Fruit fly (Drosophila melanogaster) whole organism, embryonic: ENCODE data around the gene CG11768.

Experiments used
- CG5245 ChIP-seq: fragments of 200-800 bp; sonication (Bioruptor generic); optimal IDR thresholded peaks from 3 replicates; lab custom pipeline; 2016; ENCODE audit warnings: missing biosample characterization, missing genetic modification characterization
- CG6272 ChIP-seq: fragments of 200-800 bp; sonication (Bioruptor generic); IDR thresholded peaks from 2 replicates; pipeline ENCODE4 v1.3.6; 2022; ENCODE audit warnings: missing biosample characterization, missing genetic modification characterization
- Fer2 ChIP-seq: fragments of 200-800 bp; sonication (Bioruptor generic); optimal IDR thresholded peaks from 2 replicates; lab custom pipeline; 2018; ENCODE audit warnings: missing biosample characterization, mild to moderate bottlenecking, missing genetic modification characterization, moderate library complexity
- Fer3 ChIP-seq: fragments of 200-800 bp; sonication (Bioruptor generic); optimal IDR thresholded peaks from 2 replicates; lab custom pipeline; 2018; ENCODE audit warnings: missing biosample characterization, mild to moderate bottlenecking, missing genetic modification characterization, moderate library complexity
- Trl ChIP-seq, 3 experiments: fragments of >200 bp in 2 of 3; fragments of 200-800 bp in 1 of 3; sonication (Bioruptor generic) in 1 of 3; optimal IDR thresholded peaks; 2 replicates in 1 of 3; 3 replicates in 2 of 3; lab custom pipeline; 2016 to 2017; ENCODE audit warnings: missing biosample characterization in 1 of 3, missing genetic modification characterization in 1 of 3
- h ChIP-seq: fragments of >200 bp; optimal IDR thresholded peaks from 2 replicates; lab custom pipeline; 2017
- mld ChIP-seq: fragments of 200-800 bp; sonication (Bioruptor generic); IDR thresholded peaks from 3 replicates; pipeline ENCODE4 v1.3.6; 2022; ENCODE audit warnings: missing biosample characterization, missing genetic modification characterization; ENCODE audit not compliant: partially characterized antibody
- tll ChIP-seq, 2 experiments: fragments of 200-800 bp in 1 of 2; fragments of >200 bp in 1 of 2; sonication (Bioruptor generic) in 1 of 2; optimal IDR thresholded peaks; 2 replicates each; lab custom pipeline; 2017 to 2019; ENCODE audit warnings: missing biosample characterization in 2 of 2, missing genetic modification characterization in 2 of 2, mild to moderate bottlenecking in 1 of 2, moderate library complexity in 1 of 2

DNA sequence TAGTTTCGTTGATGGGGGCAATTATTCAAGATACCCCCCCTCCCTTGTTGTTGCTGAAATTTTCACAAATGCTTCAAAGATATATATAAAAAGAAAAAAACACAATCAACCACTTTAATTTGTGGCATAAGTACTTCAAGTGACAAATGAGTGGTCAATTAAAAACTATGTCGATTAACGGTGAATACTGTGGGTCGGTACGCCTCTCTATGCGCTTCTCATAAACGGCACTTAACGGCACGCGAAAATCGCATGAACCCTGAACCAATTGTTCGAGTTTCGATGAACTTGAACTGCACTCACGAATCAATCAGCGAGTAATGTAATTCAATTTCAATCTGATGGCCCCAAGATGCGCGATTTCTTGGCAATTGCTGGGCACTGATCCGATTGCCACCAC lies 27.9 kb downstream of the CG11768 start:
- TF ChIP-seq Fer3 (tag; lab: Kevin White, UChicago) (no peak), CG5245 (GFP tag; lab: Kevin White, UChicago) (no peak), Trl (optimal IDR thresholded peaks at IDR 0.05; lab: Kevin White, UChicago) (no peak), Trl (GFP tag; optimal IDR thresholded peaks at IDR 0.05; lab: Kevin White, UChicago) (no peak), h (lab: Kevin White, UChicago) (no peak), mld (GFP tag; lab: Robert Waterston, UW) (no peak), tll (GFP tag; optimal IDR thresholded peaks at IDR 0.05; lab: Kevin White, UChicago) (no peak), CG6272 (GFP tag; lab: Robert Waterston, UW) (no peak), Fer2 (no peak)
